Fruit fly (Drosophila melanogaster) whole organism, embryonic: ENCODE data around the gene CG42299.

Source experiments
- BEAF-32 ChIP-seq: fragments of 200-800 bp; sonication (Bioruptor generic); optimal IDR thresholded peaks from 3 replicates; lab custom pipeline; 2017; ENCODE audit warnings: missing biosample characterization, missing genetic modification characterization, mild to moderate bottlenecking, moderate library complexity, missing genetic modification reagents
- BtbVII ChIP-seq: fragments of 200-800 bp; sonication (Bioruptor generic); optimal IDR thresholded peaks from 3 replicates; lab custom pipeline; 2017; ENCODE audit warnings: missing biosample characterization, mild to moderate bottlenecking, missing genetic modification characterization
- CG10209 ChIP-seq: fragments of 200-800 bp; sonication (Bioruptor generic); optimal IDR thresholded peaks from 3 replicates; lab custom pipeline; 2017; ENCODE audit warnings: missing biosample characterization, mild to moderate bottlenecking, missing genetic modification characterization, missing genetic modification reagents
- CG10366 ChIP-seq: fragments of 200-800 bp; sonication (Bioruptor generic); IDR thresholded peaks from 2 replicates; pipeline ENCODE4 v1.3.6; 2022; ENCODE audit warnings: missing biosample characterization, missing genetic modification characterization
- CG11696 ChIP-seq: fragments of 200-800 bp; sonication (Bioruptor generic); IDR thresholded peaks from 2 replicates; pipeline ENCODE4 v1.3.6; 2022; ENCODE audit warnings: missing biosample characterization, missing genetic modification characterization
- CG12219 ChIP-seq: fragments of 200-800 bp; sonication (Bioruptor generic); optimal IDR thresholded peaks from 3 replicates; lab custom pipeline; 2018; ENCODE audit warnings: missing biosample characterization, mild to moderate bottlenecking, missing genetic modification characterization
- CG12659 ChIP-seq: fragments of 200-800 bp; sonication (Bioruptor generic); optimal IDR thresholded peaks from 3 replicates; lab custom pipeline; 2017; ENCODE audit warnings: mild to moderate bottlenecking, missing biosample characterization, missing genetic modification reagents, missing genetic modification characterization
- CG1603 ChIP-seq: fragments of 200-800 bp; sonication (Bioruptor generic); optimal IDR thresholded peaks from 2 replicates; lab custom pipeline; 2019; ENCODE audit warnings: missing biosample characterization, mild to moderate bottlenecking, missing genetic modification characterization, moderate library complexity
- CG1647 ChIP-seq: fragments of 200-800 bp; sonication (Bioruptor generic); optimal IDR thresholded peaks from 3 replicates; lab custom pipeline; 2016; ENCODE audit warnings: missing biosample characterization, missing genetic modification characterization
- CG18619 ChIP-seq: fragments of 200-800 bp; sonication (Bioruptor generic); optimal IDR thresholded peaks from 3 replicates; lab custom pipeline; 2017; ENCODE audit warnings: missing biosample characterization, mild to moderate bottlenecking, missing genetic modification characterization
- CG2889 ChIP-seq: fragments of 200-800 bp; sonication (Bioruptor generic); IDR thresholded peaks from 3 replicates; pipeline ENCODE4 v1.3.6; 2022; ENCODE audit warnings: missing biosample characterization, missing genetic modification characterization
- CG30020 ChIP-seq: fragments of 200-800 bp; optimal IDR thresholded peaks from 2 replicates; lab custom pipeline; 2019; ENCODE audit warnings: missing biosample characterization, mild to moderate bottlenecking, missing genetic modification characterization, moderate library complexity
- CG32772 ChIP-seq: fragments of 200-800 bp; sonication (Bioruptor generic); IDR thresholded peaks from 2 replicates; pipeline ENCODE4 v1.3.6; 2022; ENCODE audit warnings: missing biosample characterization, missing genetic modification characterization
- CG33557 ChIP-seq: fragments of 200-800 bp; sonication (Bioruptor generic); optimal IDR thresholded peaks from 2 replicates; lab custom pipeline; 2019; ENCODE audit warnings: missing biosample characterization, mild to moderate bottlenecking, missing genetic modification characterization, moderate library complexity
- CG3847 ChIP-seq: fragments of 200-800 bp; sonication (Bioruptor generic); IDR thresholded peaks from 2 replicates; pipeline ENCODE4 v1.3.6; 2022; ENCODE audit warnings: missing biosample characterization, missing genetic modification characterization
- CG4282 ChIP-seq: fragments of 200-800 bp; sonication (Bioruptor generic); optimal IDR thresholded peaks from 2 replicates; lab custom pipeline; 2016; ENCODE audit warnings: missing biosample characterization, missing genetic modification characterization
- CG43689 ChIP-seq: fragments of 200-800 bp; sonication (Bioruptor generic); IDR thresholded peaks from 2 replicates; pipeline ENCODE4 v1.3.6; 2022; ENCODE audit warnings: missing biosample characterization, missing genetic modification characterization
- CG6272 ChIP-seq: fragments of 200-800 bp; sonication (Bioruptor generic); IDR thresholded peaks from 2 replicates; pipeline ENCODE4 v1.3.6; 2022; ENCODE audit warnings: missing biosample characterization, missing genetic modification characterization
- CG6854 ChIP-seq: fragments of 200-800 bp; sonication (Bioruptor generic); optimal IDR thresholded peaks from 3 replicates; lab custom pipeline; 2017; ENCODE audit warnings: missing biosample characterization, mild to moderate bottlenecking, missing genetic modification characterization
- CG7357 ChIP-seq: fragments of 200-800 bp; sonication (Bioruptor generic); IDR thresholded peaks from 3 replicates; pipeline ENCODE4 v1.3.6; 2022; ENCODE audit warnings: missing biosample characterization, missing genetic modification characterization
- CG8359 ChIP-seq: fragments of 200-800 bp; sonication (Bioruptor generic); optimal IDR thresholded peaks from 2 replicates; lab custom pipeline; 2017; ENCODE audit warnings: missing biosample characterization, mild to moderate bottlenecking, missing genetic modification characterization, borderline replicate concordance
- CG9932 ChIP-seq: fragments of 200-800 bp; sonication (Bioruptor generic); IDR thresholded peaks from 2 replicates; pipeline ENCODE4 v1.3.6; 2022; ENCODE audit warnings: missing biosample characterization, missing genetic modification characterization
- D19A ChIP-seq: fragments of 200-800 bp; optimal IDR thresholded peaks from 3 replicates; lab custom pipeline; 2019; ENCODE audit warnings: missing biosample characterization, mild to moderate bottlenecking, missing genetic modification characterization, moderate library complexity
- D19B ChIP-seq: fragments of 200-800 bp; sonication (Bioruptor generic); optimal IDR thresholded peaks from 2 replicates; lab custom pipeline; 2017; ENCODE audit warnings: missing biosample characterization, mild to moderate bottlenecking, missing genetic modification characterization
- Dp ChIP-seq: fragments of 200-800 bp; sonication (Bioruptor generic); optimal IDR thresholded peaks from 2 replicates; lab custom pipeline; 2018; ENCODE audit warnings: missing biosample characterization, mild to moderate bottlenecking, missing genetic modification characterization, moderate library complexity
- Dref ChIP-seq: fragments of 200-800 bp; sonication (Bioruptor generic); IDR thresholded peaks from 2 replicates; pipeline ENCODE4 v1.3.6; 2022; ENCODE audit warnings: missing biosample characterization, missing genetic modification characterization
- ERR ChIP-seq: fragments of 200-800 bp; sonication (Bioruptor generic); optimal IDR thresholded peaks from 2 replicates; lab custom pipeline; 2016; ENCODE audit warnings: missing biosample characterization, missing genetic modification characterization
- H2.0 ChIP-seq: fragments of 200-800 bp; sonication (Bioruptor generic); IDR thresholded peaks from 2 replicates; pipeline ENCODE4 v1.3.6; 2022; ENCODE audit warnings: missing biosample characterization, missing genetic modification characterization
- MTF-1 ChIP-seq: fragments of 200-800 bp; sonication (Bioruptor generic); optimal IDR thresholded peaks from 2 replicates; lab custom pipeline; 2018; ENCODE audit warnings: missing biosample characterization, mild to moderate bottlenecking, missing genetic modification characterization, borderline replicate concordance
- Rx ChIP-seq: fragments of 200-800 bp; sonication (Bioruptor generic); IDR thresholded peaks from 2 replicates; pipeline ENCODE4 v1.3.6; 2022; ENCODE audit warnings: missing biosample characterization, missing genetic modification characterization
- Taf1 ChIP-seq: fragments of 200-800 bp; sonication (Bioruptor generic); IDR thresholded peaks from 2 replicates; pipeline ENCODE4 v1.3.6; 2022; ENCODE audit warnings: missing biosample characterization, missing genetic modification characterization
- Tbp ChIP-seq: fragments of >200 bp; optimal IDR thresholded peaks from 2 replicates; lab custom pipeline; 2018; ENCODE audit warnings: missing biosample characterization, missing genetic modification characterization
- ab ChIP-seq: fragments of 200-800 bp; sonication (Bioruptor generic); optimal IDR thresholded peaks from 2 replicates; lab custom pipeline; 2016; ENCODE audit warnings: missing biosample characterization, missing genetic modification characterization
- ac ChIP-seq: fragments of 200-800 bp; sonication (Bioruptor generic); optimal IDR thresholded peaks from 3 replicates; lab custom pipeline; 2017; ENCODE audit warnings: missing biosample characterization, mild to moderate bottlenecking, missing genetic modification characterization
- amos ChIP-seq: fragments of 200-800 bp; sonication (Bioruptor generic); IDR thresholded peaks from 2 replicates; pipeline ENCODE4 v1.3.6; 2022; ENCODE audit warnings: missing biosample characterization, missing genetic modification characterization; ENCODE audit not compliant: partially characterized antibody
- cg ChIP-seq: fragments of 200-800 bp; sonication (Bioruptor generic); optimal IDR thresholded peaks from 3 replicates; lab custom pipeline; 2019; ENCODE audit warnings: missing biosample characterization, mild to moderate bottlenecking, missing genetic modification characterization, moderate library complexity
- dmrt11E ChIP-seq: fragments of 200-800 bp; sonication (Bioruptor generic); optimal IDR thresholded peaks from 3 replicates; lab custom pipeline; 2018; ENCODE audit warnings: missing biosample characterization, mild to moderate bottlenecking, missing genetic modification characterization, moderate library complexity
- en ChIP-seq: fragments of 200-800 bp; sonication (Bioruptor generic); optimal IDR thresholded peaks from 2 replicates; lab custom pipeline; 2016; ENCODE audit warnings: missing biosample characterization, missing genetic modification characterization
- gsb ChIP-seq: fragments of 200-800 bp; sonication (Bioruptor generic); IDR thresholded peaks from 2 replicates; pipeline ENCODE4 v1.3.6; 2022; ENCODE audit warnings: missing biosample characterization, missing genetic modification characterization
- insv ChIP-seq, 2 experiments: fragments of 200-800 bp; sonication (Bioruptor generic); optimal IDR thresholded peaks; 3 replicates each; lab custom pipeline; 2016 to 2018; ENCODE audit warnings: missing biosample characterization in 2 of 2, missing genetic modification characterization in 2 of 2
- kni ChIP-seq: fragments of 200-800 bp; sonication (Bioruptor generic); optimal IDR thresholded peaks from 3 replicates; lab custom pipeline; 2017; ENCODE audit warnings: mild to moderate bottlenecking, missing biosample characterization, missing genetic modification reagents, missing genetic modification characterization
- knrl ChIP-seq: fragments of 200-800 bp; sonication (Bioruptor generic); IDR thresholded peaks from 3 replicates; pipeline ENCODE4 v1.3.6; 2022; ENCODE audit warnings: missing biosample characterization, missing genetic modification characterization; ENCODE audit not compliant: partially characterized antibody
- run ChIP-seq: fragments of 200-800 bp; sonication (Bioruptor generic); optimal IDR thresholded peaks from 3 replicates; lab custom pipeline; 2018; ENCODE audit warnings: missing biosample characterization, mild to moderate bottlenecking, missing genetic modification characterization
- slbo ChIP-seq: fragments of 200-800 bp; sonication (Bioruptor generic); IDR thresholded peaks from 2 replicates; pipeline ENCODE4 v1.3.6; 2022; ENCODE audit warnings: missing biosample characterization, missing genetic modification characterization
- so ChIP-seq: fragments of 200-800 bp; sonication (Bioruptor generic); IDR thresholded peaks from 3 replicates; pipeline ENCODE4 v1.3.6; 2022; ENCODE audit warnings: missing biosample characterization, missing genetic modification characterization
- sr ChIP-seq: fragments of 200-800 bp; sonication (Bioruptor generic); IDR thresholded peaks from 3 replicates; pipeline ENCODE4 v1.3.6; 2022; ENCODE audit warnings: missing biosample characterization, missing genetic modification characterization
- stc ChIP-seq: fragments of 200-800 bp; sonication (Bioruptor generic); IDR thresholded peaks from 2 replicates; pipeline ENCODE4 v1.3.6; 2022; ENCODE audit warnings: missing biosample characterization, missing genetic modification characterization
- trh ChIP-seq: fragments of 200-800 bp; sonication (Bioruptor generic); optimal IDR thresholded peaks from 2 replicates; lab custom pipeline; 2016; ENCODE audit warnings: missing biosample characterization, missing genetic modification characterization
- wek ChIP-seq: fragments of 200-800 bp; sonication (Bioruptor generic); optimal IDR thresholded peaks from 3 replicates; lab custom pipeline; 2018; ENCODE audit warnings: missing biosample characterization, mild to moderate bottlenecking, missing genetic modification characterization, moderate library complexity
- wor ChIP-seq: fragments of 200-800 bp; sonication (Bioruptor generic); IDR thresholded peaks from 2 replicates; pipeline ENCODE4 v1.3.6; 2022; ENCODE audit warnings: missing biosample characterization, missing genetic modification characterization

The CG42299 gene

dm6 chrX:15618953-15619630 is 43.6 kb upstream of the CG42299 start (continued):
- TF ChIP-seq CG10209 (GFP tag; lab: Kevin White, UChicago) (peak; percentile 81), CG32772 (peak; percentile 86), insv (GFP tag; optimal IDR thresholded peaks at IDR 0.05; lab: Kevin White, UChicago) (no peak), run (peak; percentile 60), CG6854 (GFP tag; lab: Kevin White, UChicago) (peak; percentile 21), CG43689 (GFP tag; lab: Robert Waterston, UW) (peak; percentile 57), CG7357 (GFP tag; lab: Robert Waterston, UW) (peak; percentile 33; the same call in 1 of the 3 replicates), BtbVII (GFP tag; lab: Kevin White, UChicago) (peak; percentile 74), Rx (GFP tag; lab: Robert Waterston, UW) (peak; percentile 76), trh (GFP tag; lab: Kevin White, UChicago) (peak; percentile 56), D19B (GFP tag; lab: Kevin White, UChicago) (peak; percentile 41), CG1603 (tag; lab: Kevin White, UChicago) (peak; percentile 79), CG30020 (peak; percentile 32), slbo (GFP tag; lab: Robert Waterston, UW) (peak; percentile 88), CG11696 (peak; percentile 16; the same call in 1 of the 2 replicates), sr (GFP tag; lab: Robert Waterston, UW) (no peak; the same call in 2 of the 3 replicates), stc (GFP tag; lab: Robert Waterston, UW) (peak; percentile 39; the same call in 1 of the 2 replicates), dmrt11E (tag; lab: Kevin White, UChicago) (peak; percentile 74), CG9932 (GFP tag; lab: Robert Waterston, UW) (peak; percentile 49; the same call in 1 of the 2 replicates), ac (GFP tag; lab: Kevin White, UChicago) (no peak), CG12659 (GFP tag; lab: Kevin White, UChicago) (peak; percentile 74), gsb (GFP tag; lab: Robert Waterston, UW) (peak; percentile 62), wor (peak; percentile 51), CG1647 (GFP tag; lab: Kevin White, UChicago) (peak; percentile 66), D19A (tag; lab: Kevin White, UChicago) (peak; percentile 71), MTF-1 (GFP tag; lab: Kevin White, UChicago) (peak; percentile 3), H2.0 (GFP tag; lab: Robert Waterston, UW) (peak; percentile 54), knrl (GFP tag; lab: Robert Waterston, UW) (no peak), cg (GFP tag; lab: Kevin White, UChicago) (no peak), CG18619 (GFP tag; lab: Kevin White, UChicago) (peak; percentile 73), CG4282 (GFP tag; lab: Kevin White, UChicago) (no peak), CG33557 (GFP tag; lab: Kevin White, UChicago) (peak; percentile 57), CG3847 (GFP tag; lab: Robert Waterston, UW) (peak; percentile 71), CG8359 (GFP tag; lab: Kevin White, UChicago) (peak; percentile 83), Dref (no peak), ERR (GFP tag; lab: Kevin White, UChicago) (peak; percentile 57), Taf1 (peak; percentile 35; the same call in 1 of the 2 replicates), Tbp (GFP tag; lab: Kevin White, UChicago) (no peak), wek (GFP tag; lab: Kevin White, UChicago) (peak; percentile 55), amos (no peak), CG2889 (GFP tag; lab: Robert Waterston, UW) (peak; percentile 71), so (peak; percentile 52; the same call in 1 of the 3 replicates), CG12219 (GFP tag; lab: Kevin White, UChicago) (peak; percentile 78), kni (GFP tag; lab: Kevin White, UChicago) (no peak), Dp (GFP tag; lab: Kevin White, UChicago) (no peak), CG10366 (GFP tag; lab: Robert Waterston, UW) (peak; percentile 81), BEAF-32 (no peak), en (GFP tag; lab: Kevin White, UChicago) (peak; percentile 43), ab (no peak), CG6272 (GFP tag; lab: Robert Waterston, UW) (peak; percentile 67)
